Worm (Caenorhabditis elegans): ENCODE results near the gene pef-1.

The pef-1 gene

ce11 chrIII:952184-952583 is 26.1 kb upstream of the pef-1 start, which contains the start of gene fbxa-10 (continued):
- no peak for TF ChIP-seq snu-23 (GFP tag; optimal IDR thresholded peaks at IDR 0.05)
- TF ChIP-seq nhr-237 (tag; optimal IDR thresholded peaks at IDR 0.05) = no peak
- no peak for TF ChIP-seq sptf-1 (tag; optimal IDR thresholded peaks at IDR 0.05)
- TF ChIP-seq mef-2 (tag; optimal IDR thresholded peaks at IDR 0.05) = no peak
- TF ChIP-seq ceh-88 (GFP tag; IDR thresholded peaks at IDR 0.05) = no peak
- no peak for TF ChIP-seq lin-39 (tag; optimal IDR thresholded peaks at IDR 0.05)
- TF ChIP-seq ceh-82 (tag; optimal IDR thresholded peaks at IDR 0.05) = peak in 1 of 3 experiments; percentile 5
- no peak for TF ChIP-seq hlh-4 (tag; optimal IDR thresholded peaks at IDR 0.05)
- TF ChIP-seq skn-1 (tag; optimal IDR thresholded peaks at IDR 0.05) = no peak
- TF ChIP-seq lin-15B (tag; optimal IDR thresholded peaks at IDR 0.05) = no peak
- TF ChIP-seq blmp-1 (tag; optimal IDR thresholded peaks at IDR 0.05) = no peak
- no peak for TF ChIP-seq lin-13 (GFP tag; optimal IDR thresholded peaks at IDR 0.05)
- TF ChIP-seq mep-1 (tag; optimal IDR thresholded peaks at IDR 0.05) = peak; percentile 51
- TF ChIP-seq dsc-1 (tag; optimal IDR thresholded peaks at IDR 0.05) = peak; percentile 25
- no peak for TF ChIP-seq sup-37 (GFP tag; optimal IDR thresholded peaks at IDR 0.05)
- peak; percentile 30 to 39 for TF ChIP-seq lin-35 (GFP tag; optimal IDR thresholded peaks at IDR 0.05)
- TF ChIP-seq zag-1 (tag; optimal IDR thresholded peaks at IDR 0.05) = no peak
- TF ChIP-seq mab-9 (GFP tag; IDR thresholded peaks at IDR 0.05) = no peak
- no peak for TF ChIP-seq nhr-47 (tag; optimal IDR thresholded peaks at IDR 0.05)
- TF ChIP-seq nhr-11 (tag; optimal IDR thresholded peaks at IDR 0.05) = no peak
- TF ChIP-seq nhr-71 (tag; optimal IDR thresholded peaks at IDR 0.05) = no peak
- no peak for TF ChIP-seq egl-13 (tag; optimal IDR thresholded peaks at IDR 0.05)
- no peak for TF ChIP-seq isw-1 (GFP tag; IDR thresholded peaks at IDR 0.05)
- TF ChIP-seq snpc-4 (tag; optimal IDR thresholded peaks at IDR 0.05) = no peak
- TF ChIP-seq sox-4 (tag; optimal IDR thresholded peaks at IDR 0.05) = no peak
- TF ChIP-seq lin-14 (GFP tag; optimal IDR thresholded peaks at IDR 0.05) = no peak
- TF ChIP-seq F16B12.6 (tag; optimal IDR thresholded peaks at IDR 0.05) = peak; percentile 87
- no peak for TF ChIP-seq ztf-4 (tag; optimal IDR thresholded peaks at IDR 0.05)
- TF ChIP-seq ets-5 (GFP tag; IDR thresholded peaks at IDR 0.05) = no peak
- TF ChIP-seq fkh-8 (tag; optimal IDR thresholded peaks at IDR 0.05) = no peak
- TF ChIP-seq nhr-85 (tag) = no peak
- no peak for TF ChIP-seq fkh-10 (GFP tag; optimal IDR thresholded peaks at IDR 0.05)
- no peak for TF ChIP-seq ceh-90 (tag; optimal IDR thresholded peaks at IDR 0.05)
- no peak for TF ChIP-seq nhr-28 (tag; optimal IDR thresholded peaks at IDR 0.05)
- no peak for TF ChIP-seq nhr-76 (tag; optimal IDR thresholded peaks at IDR 0.05)
- no peak for TF ChIP-seq hpl-2 (GFP tag; optimal IDR thresholded peaks at IDR 0.05)

- TF ChIP-seq ama-1 (optimal IDR thresholded peaks at IDR 0.05) (no peak), nhr-76 (tag; optimal IDR thresholded peaks at IDR 0.05) (no peak), dpl-1 (GFP tag; optimal IDR thresholded peaks at IDR 0.05) (peak; percentile 18 to 57 (median 29)), ztf-4 (tag; optimal IDR thresholded peaks at IDR 0.05) (no peak), lsy-2 (tag; optimal IDR thresholded peaks at IDR 0.05) (peak; percentile 35 to 52), unc-98 (GFP tag; IDR thresholded peaks at IDR 0.05) (no peak), hlh-4 (tag; optimal IDR thresholded peaks at IDR 0.05) (no peak), nhr-237 (tag; optimal IDR thresholded peaks at IDR 0.05) (no peak), pax-3 (tag; optimal IDR thresholded peaks at IDR 0.05) (no peak), aha-1 (tag; optimal IDR thresholded peaks at IDR 0.05) (no peak), lir-3 (tag; optimal IDR thresholded peaks at IDR 0.05; ENCODE audit: poor library complexity) (no peak), blmp-1 (tag; optimal IDR thresholded peaks at IDR 0.05) (no peak), snu-23 (GFP tag; optimal IDR thresholded peaks at IDR 0.05) (peak; percentile 46), nhr-19 (GFP tag; conservative IDR thresholded peaks at IDR 0.05) (no peak), efl-1 (optimal IDR thresholded peaks at IDR 0.05) (peak; percentile 29 to 50), efl-1 (GFP tag; optimal IDR thresholded peaks at IDR 0.05 in 1 of 2) (peak; percentile 41 to 94), nhr-71 (tag; optimal IDR thresholded peaks at IDR 0.05) (no peak), ceh-82 (tag; optimal IDR thresholded peaks at IDR 0.05) (peak in 1 of 3 experiments; percentile 12), skn-1 (tag; optimal IDR thresholded peaks at IDR 0.05) (peak; percentile 11), dsc-1 (tag; optimal IDR thresholded peaks at IDR 0.05) (no peak), lin-35 (GFP tag; optimal IDR thresholded peaks at IDR 0.05) (peak; percentile 35 to 41), grh-1 (GFP tag; IDR thresholded peaks at IDR 0.05) (no peak), mep-1 (tag; optimal IDR thresholded peaks at IDR 0.05) (peak; percentile 53), xbp-1 (tag; optimal IDR thresholded peaks at IDR 0.05) (no peak), zip-4 (GFP tag; optimal IDR thresholded peaks at IDR 0.05) (no peak), F16B12.6 (tag; optimal IDR thresholded peaks at IDR 0.05) (peak; percentile 93), fkh-8 (tag; optimal IDR thresholded peaks at IDR 0.05) (no peak), aly-2 (tag; optimal IDR thresholded peaks at IDR 0.05) (no peak), lin-39 (tag; optimal IDR thresholded peaks at IDR 0.05) (no peak), sox-4 (tag; optimal IDR thresholded peaks at IDR 0.05) (no peak), nhr-20 (tag; optimal IDR thresholded peaks at IDR 0.05) (no peak), pag-3 (tag; optimal IDR thresholded peaks at IDR 0.05; ENCODE audit: borderline replicate concordance, insufficient read depth) (no peak)
These were observed 24.4 kb upstream of the pef-1 start, which contains the start of the genes fbxa-67 and fbxa-11 for ce11 chrIII:950472-950871. Gene fbxa-67, minus strand, starts transcription at chrIII:950670. Gene fbxa-11, plus strand, starts transcription at chrIII:950869.
